Worm (Caenorhabditis elegans) whole organism, late embryonic: Measurements from ENCODE around the gene ZC404.16.

Experiments
- C08G9.2 ChIP-seq: sonication (generic microtip); optimal IDR thresholded peaks from 2 replicates; lab custom pipeline; 2016; ENCODE audit warnings: mild to moderate bottlenecking, missing genetic modification characterization, moderate library complexity, missing compliant biosample characterization
- K02D7.2 ChIP-seq: sonication (generic microtip); optimal IDR thresholded peaks from 2 replicates; lab custom pipeline; 2017; ENCODE audit warnings: mild to moderate bottlenecking, missing genetic modification characterization, missing compliant biosample characterization
- T23F11.4 ChIP-seq: fragments of 200-800 bp; sonication (Bioruptor generic); optimal IDR thresholded peaks from 2 replicates; lab custom pipeline; 2018; ENCODE audit warnings: mild to moderate bottlenecking, missing genetic modification characterization, missing compliant biosample characterization
- Y22D7AL.16 ChIP-seq: sonication (generic microtip); optimal IDR thresholded peaks from 2 replicates; lab custom pipeline; 2016; ENCODE audit warnings: missing genetic modification characterization, missing compliant biosample characterization
- ahr-1 ChIP-seq: sonication (generic microtip); optimal IDR thresholded peaks from 2 replicates; lab custom pipeline; 2016; ENCODE audit warnings: missing genetic modification characterization, missing compliant biosample characterization
- ama-1 ChIP-seq: fragments of 150-350 bp; optimal IDR thresholded peaks from 2 replicates; lab custom pipeline; 2014
- ceh-14 ChIP-seq: sonication (generic microtip); optimal IDR thresholded peaks from 2 replicates; lab custom pipeline; 2016; ENCODE audit warnings: missing genotype, missing genetic modification characterization, missing compliant biosample characterization
- ceh-18 ChIP-seq: sonication (generic microtip); optimal IDR thresholded peaks from 2 replicates; lab custom pipeline; 2016; ENCODE audit warnings: missing genetic modification characterization, missing compliant biosample characterization
- ceh-2 ChIP-seq: sonication (generic microtip); optimal IDR thresholded peaks from 2 replicates; lab custom pipeline; 2016; ENCODE audit warnings: missing genotype, missing genetic modification characterization, missing compliant biosample characterization
- ceh-22 ChIP-seq: sonication (generic microtip); optimal IDR thresholded peaks from 2 replicates; lab custom pipeline; 2017; ENCODE audit warnings: missing biosample characterization, missing genetic modification characterization
- ceh-24 ChIP-seq: sonication (generic microtip); optimal IDR thresholded peaks from 2 replicates; lab custom pipeline; 2016; ENCODE audit warnings: mild to moderate bottlenecking, missing genetic modification characterization, missing compliant biosample characterization
- ceh-30 ChIP-seq: fragments of 150-350 bp; optimal IDR thresholded peaks from 2 replicates; lab custom pipeline; 2014; ENCODE audit warnings: missing biosample characterization, missing genetic modification characterization
- ceh-31 ChIP-seq: sonication (generic microtip); optimal IDR thresholded peaks from 2 replicates; lab custom pipeline; 2016; ENCODE audit warnings: missing genetic modification characterization, missing compliant biosample characterization
- che-1 ChIP-seq: sonication (generic microtip); optimal IDR thresholded peaks from 2 replicates; lab custom pipeline; 2016; ENCODE audit warnings: mild to moderate bottlenecking, missing genetic modification characterization, missing compliant biosample characterization
- hlh-13 ChIP-seq: fragments of 200-800 bp; sonication (Bioruptor generic); optimal IDR thresholded peaks from 2 replicates; lab custom pipeline; 2018; ENCODE audit warnings: mild to moderate bottlenecking, missing genetic modification characterization, missing compliant biosample characterization
- hlh-30 ChIP-seq: sonication (generic microtip); optimal IDR thresholded peaks from 2 replicates; lab custom pipeline; 2017; ENCODE audit warnings: antibody characterized with exemption, missing genetic modification characterization, missing compliant biosample characterization; ENCODE audit not compliant: insufficient read depth
- hlh-6 ChIP-seq: sonication (generic microtip); optimal IDR thresholded peaks from 2 replicates; lab custom pipeline; 2016; ENCODE audit warnings: missing genotype, missing genetic modification characterization, missing compliant biosample characterization
- hlh-8 ChIP-seq: sonication (generic microtip); optimal IDR thresholded peaks from 2 replicates; lab custom pipeline; 2016; ENCODE audit warnings: missing genotype, missing genetic modification characterization, missing compliant biosample characterization
- nhr-11 ChIP-seq: fragments of 150-350 bp; optimal IDR thresholded peaks from 2 replicates; lab custom pipeline; 2014; ENCODE audit warnings: missing biosample characterization, missing genetic modification characterization
- npax-4 ChIP-seq: sonication (generic microtip); optimal IDR thresholded peaks from 2 replicates; lab custom pipeline; 2016; ENCODE audit warnings: missing genetic modification characterization, missing compliant biosample characterization
- odd-2 ChIP-seq: sonication (generic microtip); optimal IDR thresholded peaks from 2 replicates; lab custom pipeline; 2017; ENCODE audit warnings: antibody characterized with exemption, mild to moderate bottlenecking, missing genetic modification characterization, missing compliant biosample characterization
- pax-1 ChIP-seq: fragments of 150-350 bp; optimal IDR thresholded peaks from 2 replicates; lab custom pipeline; 2014; ENCODE audit warnings: missing biosample characterization, missing genetic modification characterization
- pha-2 ChIP-seq: sonication (generic microtip); optimal IDR thresholded peaks from 2 replicates; lab custom pipeline; 2017; ENCODE audit warnings: mild to moderate bottlenecking, missing genetic modification characterization, missing compliant biosample characterization
- pha-4 ChIP-seq: fragments of 150-350 bp; optimal IDR thresholded peaks from 2 replicates; lab custom pipeline; 2018; ENCODE audit warnings: missing biosample characterization, missing genetic modification reagents, missing genetic modification characterization
- pqm-1 ChIP-seq: sonication (generic microtip); optimal IDR thresholded peaks from 2 replicates; lab custom pipeline; 2016; ENCODE audit warnings: missing genetic modification characterization, missing compliant biosample characterization
- pros-1 ChIP-seq: fragments of 150-350 bp; optimal IDR thresholded peaks from 2 replicates; lab custom pipeline; 2014; ENCODE audit warnings: missing biosample characterization, missing genetic modification reagents, missing genetic modification characterization
- rnt-1 ChIP-seq: sonication (generic microtip); optimal IDR thresholded peaks from 2 replicates; lab custom pipeline; 2016; ENCODE audit warnings: missing genetic modification characterization, missing compliant biosample characterization
- syd-9 ChIP-seq: sonication (generic microtip); optimal IDR thresholded peaks from 2 replicates; lab custom pipeline; 2016; ENCODE audit warnings: mild to moderate bottlenecking, missing genetic modification characterization, moderate library complexity, missing compliant biosample characterization
- tbx-2 ChIP-seq: sonication (generic microtip); optimal IDR thresholded peaks from 2 replicates; lab custom pipeline; 2016; ENCODE audit warnings: missing genetic modification characterization, missing compliant biosample characterization
- ttx-3 ChIP-seq: sonication (generic microtip); optimal IDR thresholded peaks from 2 replicates; lab custom pipeline; 2016; ENCODE audit warnings: missing genetic modification reagents, missing genetic modification characterization, missing compliant biosample characterization
- unc-55 ChIP-seq: sonication (generic microtip); optimal IDR thresholded peaks from 2 replicates; lab custom pipeline; 2017; ENCODE audit warnings: missing biosample characterization, missing genetic modification reagents, missing genetic modification characterization
- unc-86 ChIP-seq: sonication (generic microtip); optimal IDR thresholded peaks from 2 replicates; lab custom pipeline; 2016; ENCODE audit warnings: missing genetic modification characterization, missing compliant biosample characterization
- ztf-16 ChIP-seq: sonication (generic microtip); optimal IDR thresholded peaks from 2 replicates; lab custom pipeline; 2017; ENCODE audit warnings: missing genetic modification characterization, missing compliant biosample characterization

Gene ZC404.16

DNA sequence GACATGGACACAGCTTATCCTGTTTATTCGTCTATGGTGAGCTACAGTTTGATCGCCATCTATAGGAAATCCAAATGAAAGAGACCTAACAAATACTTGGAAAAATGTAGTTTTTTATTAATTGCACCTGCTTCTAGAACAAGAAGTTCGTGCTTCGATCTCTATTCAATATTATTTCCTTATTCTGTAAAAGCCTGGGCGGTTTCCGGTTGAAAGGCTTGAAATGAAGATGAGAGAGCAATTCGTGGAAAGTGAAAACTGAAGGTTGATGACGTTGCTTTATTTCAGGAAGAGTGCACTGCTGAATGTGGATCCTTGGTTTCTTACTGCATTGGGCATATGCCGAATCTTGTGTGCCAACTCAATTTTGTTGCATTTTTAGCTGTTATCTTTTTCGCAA is 7.0 kb upstream of the ZC404.16 start:
- TF ChIP-seq ceh-30 (tag; lab: Kevin White, UChicago) (no peak), ceh-14 (tag; lab: Kevin White, UChicago) (no peak), ceh-31 (tag; lab: Kevin White, UChicago) (no peak), pax-1 (tag; lab: Kevin White, UChicago) (no peak), tbx-2 (tag; lab: Kevin White, UChicago) (no peak), hlh-8 (tag; lab: Kevin White, UChicago) (no peak), ceh-18 (tag; lab: Kevin White, UChicago) (no peak), ztf-16 (tag; lab: Kevin White, UChicago) (no peak), ceh-22 (tag; lab: Kevin White, UChicago) (no peak), odd-2 (tag; lab: Kevin White, UChicago) (no peak), nhr-11 (tag; lab: Kevin White, UChicago) (no peak), hlh-30 (tag; lab: Kevin White, UChicago) (no peak), unc-55 (GFP tag; lab: Kevin White, UChicago) (no peak), ama-1 (lab: Kevin White, UChicago) (no peak)
- TF ChIP-seq, all 69 proteins: peak for 0

- TF ChIP-seq T23F11.4 (GFP tag; lab: Kevin White, UChicago) = no peak
Observed at ce11 chrV:6780166-6780565, 6.5 kb upstream of the ZC404.16 start, which contains the start of gene ZC404.15. TSS of gene ZC404.15 (plus strand) at chrV:6780466.

- no peak for TF ChIP-seq ztf-16 (tag; lab: Kevin White, UChicago)
Observed at ce11 chrV:6778457-6778856, 4.8 kb upstream of the ZC404.16 start.

DNA sequence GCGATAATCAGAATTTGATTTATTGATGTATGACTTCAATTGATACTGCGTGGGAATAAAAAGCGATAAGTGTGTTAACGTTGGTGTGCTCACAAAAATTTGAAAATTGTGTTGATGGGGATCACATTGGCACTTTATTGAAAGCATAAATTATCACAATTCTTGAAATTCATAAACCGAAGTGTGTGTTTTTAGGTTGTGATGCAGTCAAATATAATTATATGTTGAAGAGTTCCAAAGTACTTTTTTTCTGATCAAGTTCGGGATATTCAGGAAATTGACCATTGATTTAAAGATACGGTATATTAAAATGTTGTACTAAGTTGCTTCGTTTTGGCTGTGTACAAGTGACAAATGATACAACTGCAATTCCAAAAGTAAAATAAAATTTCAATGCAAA is 2.1 kb upstream of the ZC404.16 start, which contains the start of gene srh-28:
TSS of gene srh-28 (minus strand) at position 101 of the 400 bp plus-strand sequence.
- TF ChIP-seq hlh-30 (tag; lab: Kevin White, UChicago) = no peak

DNA sequence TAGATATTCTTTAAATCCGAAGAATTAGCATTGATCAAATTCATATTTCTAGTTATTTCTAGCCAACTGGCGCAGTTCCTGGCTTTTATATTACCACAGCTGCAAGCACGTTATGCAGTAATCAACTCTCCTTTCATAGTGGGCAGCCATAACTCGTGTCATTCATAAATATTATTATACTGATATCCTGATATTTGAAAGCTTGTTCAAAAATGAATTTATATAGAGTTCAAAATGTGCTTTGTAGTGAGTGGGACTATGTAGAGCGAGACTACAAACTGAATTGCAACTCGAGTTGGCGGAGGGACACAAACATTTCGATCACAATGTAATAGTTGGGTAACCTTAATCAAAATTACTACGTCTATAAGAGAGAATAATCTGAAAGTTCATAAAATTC is 2.0 kb downstream of the ZC404.16 start, which contains the start of gene srh-30:
TSS of gene srh-30 (minus strand) at position 101 of the 400 bp plus-strand sequence.
- TF ChIP-seq syd-9 (no peak), npax-4 (no peak), unc-55 (GFP tag; lab: Kevin White, UChicago) (no peak), che-1 (tag; lab: Kevin White, UChicago) (no peak), hlh-8 (tag; lab: Kevin White, UChicago) (no peak), pax-1 (tag; lab: Kevin White, UChicago) (no peak), pha-2 (tag; lab: Kevin White, UChicago) (no peak), K02D7.2 (tag; lab: Kevin White, UChicago) (no peak), unc-86 (no peak), ceh-18 (tag; lab: Kevin White, UChicago) (no peak), ttx-3 (tag; lab: Kevin White, UChicago) (no peak), ceh-24 (tag; lab: Kevin White, UChicago) (no peak), rnt-1 (tag; lab: Kevin White, UChicago) (no peak)

ce11 chrV:6769440-6769839 is 4.2 kb downstream of the ZC404.16 start:
- TF ChIP-seq hlh-13 (GFP tag; lab: Kevin White, UChicago) = no peak
- TF ChIP-seq pha-4 (tag; lab: Kevin White, UChicago) = no peak
- TF ChIP-seq unc-55 (GFP tag; lab: Kevin White, UChicago) = no peak
- no peak for TF ChIP-seq hlh-6 (tag; lab: Kevin White, UChicago)
- TF ChIP-seq Y22D7AL.16 (tag; lab: Kevin White, UChicago) = no peak
- TF ChIP-seq hlh-8 (tag; lab: Kevin White, UChicago) = no peak
- no peak for TF ChIP-seq ceh-30 (tag; lab: Kevin White, UChicago)
- TF ChIP-seq ceh-2 (tag; lab: Kevin White, UChicago) = no peak
- no peak for TF ChIP-seq pros-1 (tag; lab: Kevin White, UChicago)
- no peak for TF ChIP-seq pha-2 (tag; lab: Kevin White, UChicago)
- no peak for TF ChIP-seq ceh-18 (tag; lab: Kevin White, UChicago)
- no peak for TF ChIP-seq C08G9.2 (tag; lab: Kevin White, UChicago)
- TF ChIP-seq ahr-1 = no peak
- no peak for TF ChIP-seq pqm-1 (tag; lab: Kevin White, UChicago)
